Fruit fly (Drosophila melanogaster) whole organism, embryonic: ENCODE data around the gene FucTA.

Experiments used
- Abd-B ChIP-seq: fragments of 200-800 bp; sonication (Bioruptor generic); optimal IDR thresholded peaks from 2 replicates; lab custom pipeline; 2018; ENCODE audit warnings: missing biosample characterization, mild to moderate bottlenecking, missing genetic modification characterization, moderate library complexity
- CG10209 ChIP-seq: fragments of 200-800 bp; sonication (Bioruptor generic); optimal IDR thresholded peaks from 3 replicates; lab custom pipeline; 2017; ENCODE audit warnings: missing biosample characterization, mild to moderate bottlenecking, missing genetic modification characterization, missing genetic modification reagents
- CG10565 ChIP-seq: fragments of 200-800 bp; sonication (Bioruptor generic); optimal IDR thresholded peaks from 3 replicates; lab custom pipeline; 2016; ENCODE audit warnings: missing biosample characterization, mild to moderate bottlenecking, missing genetic modification characterization
- CG13894 ChIP-seq: fragments of 200-800 bp; sonication (Bioruptor generic); optimal IDR thresholded peaks from 3 replicates; lab custom pipeline; 2018; ENCODE audit warnings: missing biosample characterization, mild to moderate bottlenecking, missing genetic modification characterization, moderate library complexity
- CG14965 ChIP-seq: fragments of 200-800 bp; sonication (Bioruptor generic); optimal IDR thresholded peaks from 2 replicates; lab custom pipeline; 2016; ENCODE audit warnings: missing biosample characterization, missing genetic modification characterization, borderline replicate concordance
- CG16779 ChIP-seq: fragments of 200-800 bp; sonication (Bioruptor generic); IDR thresholded peaks from 2 replicates; pipeline ENCODE4 v1.3.6; 2022; ENCODE audit warnings: missing biosample characterization, missing genetic modification characterization
- CG34224 ChIP-seq: fragments of 200-800 bp; sonication (Bioruptor generic); IDR thresholded peaks from 3 replicates; pipeline ENCODE4 v1.3.6; 2022; ENCODE audit warnings: missing biosample characterization, missing genetic modification characterization; ENCODE audit not compliant: partially characterized antibody
- CG3995 ChIP-seq: fragments of 200-800 bp; sonication (Bioruptor generic); optimal IDR thresholded peaks from 3 replicates; lab custom pipeline; 2016; ENCODE audit warnings: missing biosample characterization, missing genetic modification characterization
- CG5245 ChIP-seq: fragments of 200-800 bp; sonication (Bioruptor generic); optimal IDR thresholded peaks from 3 replicates; lab custom pipeline; 2016; ENCODE audit warnings: missing biosample characterization, missing genetic modification characterization
- CG8089 ChIP-seq: fragments of 200-800 bp; sonication (Bioruptor generic); optimal IDR thresholded peaks from 3 replicates; lab custom pipeline; 2016; ENCODE audit warnings: missing biosample characterization, missing genetic modification characterization
- CG9797 ChIP-seq: fragments of 200-800 bp; sonication (Bioruptor generic); optimal IDR thresholded peaks from 3 replicates; lab custom pipeline; 2018; ENCODE audit warnings: missing biosample characterization, mild to moderate bottlenecking, missing genetic modification characterization
- Dad ChIP-seq: fragments of 200-800 bp; sonication (Bioruptor generic); optimal IDR thresholded peaks from 3 replicates; lab custom pipeline; 2016; ENCODE audit warnings: missing biosample characterization, missing genetic modification characterization
- Deaf1 ChIP-seq: fragments of 200-800 bp; optimal IDR thresholded peaks from 3 replicates; lab custom pipeline; 2019; ENCODE audit warnings: missing biosample characterization, mild to moderate bottlenecking, missing genetic modification characterization, moderate library complexity
- Fer3 ChIP-seq: fragments of 200-800 bp; sonication (Bioruptor generic); optimal IDR thresholded peaks from 2 replicates; lab custom pipeline; 2018; ENCODE audit warnings: missing biosample characterization, mild to moderate bottlenecking, missing genetic modification characterization, moderate library complexity
- Hr78 ChIP-seq, 2 experiments: fragments of 200-800 bp in 1 of 2; fragments of >200 bp in 1 of 2; sonication (Bioruptor generic) in 1 of 2; optimal IDR thresholded peaks; 2 replicates each; lab custom pipeline; 2017 to 2019; ENCODE audit warnings: missing biosample characterization in 2 of 2, missing genetic modification characterization in 2 of 2, mild to moderate bottlenecking in 1 of 2, moderate library complexity in 1 of 2
- Lim3 ChIP-seq: fragments of 200-800 bp; sonication (Bioruptor generic); IDR thresholded peaks from 2 replicates; pipeline ENCODE4 v1.3.6; 2022; ENCODE audit warnings: missing biosample characterization, missing genetic modification characterization
- MESR4 ChIP-seq: fragments of 200-800 bp; sonication (Bioruptor generic); optimal IDR thresholded peaks from 2 replicates; lab custom pipeline; 2018; ENCODE audit warnings: missing biosample characterization, mild to moderate bottlenecking, missing genetic modification characterization, moderate library complexity
- Mad ChIP-seq: fragments of 200-800 bp; sonication (Bioruptor generic); optimal IDR thresholded peaks from 2 replicates; lab custom pipeline; 2016; ENCODE audit warnings: missing biosample characterization, missing genetic modification characterization
- NC2α ChIP-seq: fragments of 200-800 bp; sonication (Bioruptor generic); optimal IDR thresholded peaks from 2 replicates; lab custom pipeline; 2016; ENCODE audit warnings: missing biosample characterization, missing genetic modification characterization
- Opbp ChIP-seq: fragments of 200-800 bp; sonication (Bioruptor generic); IDR thresholded peaks from 3 replicates; pipeline ENCODE4 v1.3.6; 2022; ENCODE audit warnings: missing biosample characterization, missing genetic modification characterization; ENCODE audit not compliant: partially characterized antibody
- Ptx1 ChIP-seq: fragments of 200-800 bp; sonication (Bioruptor generic); IDR thresholded peaks from 2 replicates; pipeline ENCODE4 v1.3.6; 2022; ENCODE audit warnings: missing biosample characterization, missing genetic modification characterization
- Scr ChIP-seq: fragments of 200-800 bp; sonication (Bioruptor generic); IDR thresholded peaks from 2 replicates; pipeline ENCODE4 v1.3.6; 2022; ENCODE audit warnings: missing biosample characterization, missing genetic modification characterization; ENCODE audit not compliant: partially characterized antibody
- TFAM ChIP-seq: fragments of 200-800 bp; sonication (Bioruptor generic); optimal IDR thresholded peaks from 2 replicates; lab custom pipeline; 2017; ENCODE audit warnings: missing biosample characterization, missing genetic modification characterization, inconsistent platforms
- amos ChIP-seq: fragments of 200-800 bp; sonication (Bioruptor generic); IDR thresholded peaks from 2 replicates; pipeline ENCODE4 v1.3.6; 2022; ENCODE audit warnings: missing biosample characterization, missing genetic modification characterization; ENCODE audit not compliant: partially characterized antibody
- ase ChIP-seq: fragments of 200-800 bp; sonication (Bioruptor generic); IDR thresholded peaks from 3 replicates; pipeline ENCODE4 v1.3.6; 2022; ENCODE audit warnings: missing biosample characterization, missing genetic modification characterization
- dati ChIP-seq: fragments of 200-800 bp; sonication (Bioruptor generic); IDR thresholded peaks from 2 replicates; pipeline ENCODE4 v1.3.6; 2022; ENCODE audit warnings: missing biosample characterization, missing genetic modification characterization
- dmrt11E ChIP-seq: fragments of 200-800 bp; sonication (Bioruptor generic); optimal IDR thresholded peaks from 3 replicates; lab custom pipeline; 2018; ENCODE audit warnings: missing biosample characterization, mild to moderate bottlenecking, missing genetic modification characterization, moderate library complexity
- en ChIP-seq: fragments of 200-800 bp; sonication (Bioruptor generic); optimal IDR thresholded peaks from 2 replicates; lab custom pipeline; 2016; ENCODE audit warnings: missing biosample characterization, missing genetic modification characterization
- grau ChIP-seq: fragments of 200-800 bp; optimal IDR thresholded peaks from 3 replicates; lab custom pipeline; 2019; ENCODE audit warnings: missing biosample characterization, mild to moderate bottlenecking, missing genetic modification characterization, moderate library complexity
- hb ChIP-seq: fragments of 200-800 bp; sonication (Bioruptor generic); IDR thresholded peaks from 3 replicates; pipeline ENCODE4 v1.3.6; 2022; ENCODE audit warnings: missing biosample characterization, missing genetic modification characterization; ENCODE audit not compliant: partially characterized antibody
- kah ChIP-seq: fragments of 200-800 bp; sonication (Bioruptor generic); optimal IDR thresholded peaks from 2 replicates; lab custom pipeline; 2018; ENCODE audit warnings: missing biosample characterization, mild to moderate bottlenecking, missing genetic modification characterization
- kni ChIP-seq: fragments of 200-800 bp; sonication (Bioruptor generic); optimal IDR thresholded peaks from 3 replicates; lab custom pipeline; 2017; ENCODE audit warnings: mild to moderate bottlenecking, missing biosample characterization, missing genetic modification reagents, missing genetic modification characterization
- lbe ChIP-seq: fragments of 200-800 bp; sonication (Bioruptor generic); optimal IDR thresholded peaks from 2 replicates; lab custom pipeline; 2016; ENCODE audit warnings: missing biosample characterization, mild to moderate bottlenecking, missing genetic modification characterization
- lola ChIP-seq, 3 experiments: fragments of >200 bp in 2 of 3; fragments of 200-800 bp in 1 of 3; sonication (Bioruptor generic) in 1 of 3; optimal IDR thresholded peaks; 2 replicates each; lab custom pipeline; 2017 to 2019; ENCODE audit warnings: missing biosample characterization in 3 of 3, missing genetic modification characterization in 3 of 3, mild to moderate bottlenecking in 1 of 3, moderate library complexity in 1 of 3
- pho ChIP-seq: fragments of 200-800 bp; sonication (Bioruptor generic); optimal IDR thresholded peaks from 2 replicates; lab custom pipeline; 2016; ENCODE audit warnings: missing biosample characterization, missing genetic modification characterization
- pita ChIP-seq: fragments of 200-800 bp; sonication (Bioruptor generic); optimal IDR thresholded peaks from 2 replicates; lab custom pipeline; 2017; ENCODE audit warnings: missing biosample characterization, mild to moderate bottlenecking, missing genetic modification characterization
- repo ChIP-seq: fragments of 200-800 bp; sonication (Bioruptor generic); optimal IDR thresholded peaks from 2 replicates; lab custom pipeline; 2016; ENCODE audit warnings: missing biosample characterization, missing genetic modification characterization
- run ChIP-seq: fragments of 200-800 bp; sonication (Bioruptor generic); optimal IDR thresholded peaks from 3 replicates; lab custom pipeline; 2018; ENCODE audit warnings: missing biosample characterization, mild to moderate bottlenecking, missing genetic modification characterization
- sens ChIP-seq: fragments of 200-800 bp; sonication (Bioruptor generic); peaks from one replicate; lab custom pipeline; 2016; ENCODE audit warnings: missing biosample characterization, missing genetic modification characterization
- sim ChIP-seq: fragments of 200-800 bp; sonication (Bioruptor generic); IDR thresholded peaks from 2 replicates; pipeline ENCODE4 v1.3.6; 2022; ENCODE audit warnings: missing biosample characterization, missing genetic modification characterization
- tin ChIP-seq: fragments of 200-800 bp; sonication (Bioruptor generic); optimal IDR thresholded peaks from 3 replicates; lab custom pipeline; 2016; ENCODE audit warnings: missing biosample characterization, missing genetic modification characterization
- trem ChIP-seq: fragments of 200-800 bp; optimal IDR thresholded peaks from 3 replicates; lab custom pipeline; 2019; ENCODE audit warnings: missing biosample characterization, mild to moderate bottlenecking, missing genetic modification characterization, moderate library complexity
- vvl ChIP-seq: fragments of 200-800 bp; sonication (Bioruptor generic); IDR thresholded peaks from 2 replicates; pipeline ENCODE4 v1.3.6; 2022; ENCODE audit warnings: missing biosample characterization, missing genetic modification characterization
- zf30C ChIP-seq: fragments of 200-800 bp; sonication (Bioruptor generic); optimal IDR thresholded peaks from 3 replicates; lab custom pipeline; 2018; ENCODE audit warnings: missing biosample characterization, mild to moderate bottlenecking, missing genetic modification characterization

Gene FucTA

DNA sequence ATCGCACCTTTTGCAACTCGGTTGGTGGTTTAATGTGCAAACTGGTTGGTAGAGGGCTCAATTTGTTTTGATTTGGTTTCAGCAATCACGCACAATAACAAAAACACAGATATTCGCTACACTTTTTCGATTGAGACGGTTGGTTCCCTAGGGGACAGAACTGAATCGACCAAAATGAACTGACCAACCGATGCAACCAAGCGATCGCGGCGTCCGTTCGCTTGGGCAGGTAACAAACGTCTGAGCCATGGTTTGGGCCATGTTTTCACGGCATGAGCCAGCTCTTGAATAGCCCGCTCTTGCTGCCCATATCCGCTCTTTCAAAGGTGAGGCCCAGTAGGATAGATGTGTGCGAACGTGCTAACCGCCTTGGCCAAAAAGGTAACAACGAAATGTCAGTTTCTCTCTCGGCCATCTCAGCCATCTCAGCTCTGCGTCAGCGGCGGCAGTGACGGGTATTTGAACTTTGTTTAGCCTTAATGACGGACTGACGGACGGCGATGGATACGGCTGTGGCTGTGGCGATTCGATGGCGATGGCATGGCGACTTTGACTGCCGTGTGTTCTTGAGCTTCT, 21.8 kb upstream of the FucTA start, which contains the start of gene CG16959 (continued):
- no peak for TF ChIP-seq kah (GFP tag; lab: Kevin White, UChicago)
- TF ChIP-seq dati (GFP tag; lab: Robert Waterston, UW), result no peak
- peak; percentile 30; the same call in 1 of the 3 replicates for TF ChIP-seq CG34224 (GFP tag; lab: Robert Waterston, UW)
- TF ChIP-seq Fer3, result no peak
- TF ChIP-seq pita, result no peak
- no peak for TF ChIP-seq CG10565 (GFP tag; lab: Kevin White, UChicago)
- peak; percentile 91 for TF ChIP-seq kni (GFP tag; lab: Kevin White, UChicago)
- TF ChIP-seq amos, result peak; percentile 30; the same call in 1 of the 2 replicates
- no peak for TF ChIP-seq MESR4 (GFP tag; lab: Kevin White, UChicago)
- TF ChIP-seq grau (tag; lab: Kevin White, UChicago), result no peak

DNA sequence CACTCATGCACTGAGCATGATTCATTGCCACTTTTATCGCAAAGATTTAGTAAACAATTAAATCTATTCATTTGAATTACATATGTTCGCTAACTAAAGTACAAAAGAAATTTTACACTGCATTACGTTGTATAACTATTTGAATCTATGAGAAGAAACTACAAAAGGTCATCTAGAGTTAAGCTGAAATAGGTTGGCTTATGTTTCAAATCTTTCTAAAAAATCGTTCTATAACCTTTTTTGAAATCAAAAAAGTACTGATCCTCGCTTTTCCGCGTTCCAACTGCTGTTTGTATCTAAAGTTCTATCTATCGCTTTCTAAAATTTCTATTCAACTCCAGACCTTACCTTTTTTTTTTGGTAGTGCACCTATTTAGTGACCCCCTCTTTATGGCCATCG, 21.2 kb upstream of the FucTA start:
- TF ChIP-seq lola (GFP tag; optimal IDR thresholded peaks at IDR 0.05; lab: Kevin White, UChicago), result peak in 1 of 3 experiments; percentile 24
- TF ChIP-seq dmrt11E (tag; lab: Kevin White, UChicago), result peak; percentile 2
- no peak for TF ChIP-seq lbe (GFP tag; lab: Kevin White, UChicago)
- TF ChIP-seq Hr78 (GFP tag; optimal IDR thresholded peaks at IDR 0.05; lab: Kevin White, UChicago), result peak in 1 of 2 experiments; percentile 0
- peak; percentile 82 for TF ChIP-seq sens (GFP tag; lab: Kevin White, UChicago)

DNA sequence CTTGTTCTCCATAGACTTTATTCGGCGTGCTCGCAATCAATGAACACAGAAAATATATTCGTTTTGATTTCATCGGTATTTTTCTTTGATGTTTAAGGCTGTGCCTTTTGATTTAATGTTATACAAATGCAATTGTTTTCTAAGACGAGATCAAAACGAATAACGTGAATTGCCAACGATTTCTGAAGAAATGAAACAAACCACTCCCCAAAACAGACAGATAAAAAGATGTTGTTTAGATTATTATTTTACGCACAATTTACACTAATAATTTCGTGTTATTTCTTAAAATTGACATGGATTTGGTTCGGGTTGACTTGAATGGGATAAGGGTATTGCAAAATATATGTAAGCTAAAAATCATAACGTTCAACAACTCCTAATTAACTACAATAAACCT, 15.7 kb upstream of the FucTA start, which contains the start of gene CG13457:
Gene CG13457, minus strand, starts transcription at position 101 of the 400 bp plus-strand sequence.
- TF ChIP-seq ase, result no peak
- TF ChIP-seq Scr (GFP tag; lab: Robert Waterston, UW), result no peak
- TF ChIP-seq Ptx1 (GFP tag; lab: Robert Waterston, UW), result no peak
- TF ChIP-seq Deaf1 (tag; lab: Kevin White, UChicago), result no peak
- no peak for TF ChIP-seq run (tag; lab: Kevin White, UChicago)
- TF ChIP-seq zf30C (GFP tag; lab: Kevin White, UChicago), result no peak
- no peak for TF ChIP-seq CG14965
- no peak for TF ChIP-seq CG5245 (GFP tag; lab: Kevin White, UChicago)
- TF ChIP-seq en, result no peak
- no peak for TF ChIP-seq CG3995
- TF ChIP-seq Lim3 (GFP tag; lab: Robert Waterston, UW), result no peak
- no peak for TF ChIP-seq CG13894 (tag; lab: Kevin White, UChicago)
- no peak for TF ChIP-seq trem (tag; lab: Kevin White, UChicago)
- TF ChIP-seq vvl, result no peak
- TF ChIP-seq Opbp (GFP tag; lab: Robert Waterston, UW), result no peak

DNA sequence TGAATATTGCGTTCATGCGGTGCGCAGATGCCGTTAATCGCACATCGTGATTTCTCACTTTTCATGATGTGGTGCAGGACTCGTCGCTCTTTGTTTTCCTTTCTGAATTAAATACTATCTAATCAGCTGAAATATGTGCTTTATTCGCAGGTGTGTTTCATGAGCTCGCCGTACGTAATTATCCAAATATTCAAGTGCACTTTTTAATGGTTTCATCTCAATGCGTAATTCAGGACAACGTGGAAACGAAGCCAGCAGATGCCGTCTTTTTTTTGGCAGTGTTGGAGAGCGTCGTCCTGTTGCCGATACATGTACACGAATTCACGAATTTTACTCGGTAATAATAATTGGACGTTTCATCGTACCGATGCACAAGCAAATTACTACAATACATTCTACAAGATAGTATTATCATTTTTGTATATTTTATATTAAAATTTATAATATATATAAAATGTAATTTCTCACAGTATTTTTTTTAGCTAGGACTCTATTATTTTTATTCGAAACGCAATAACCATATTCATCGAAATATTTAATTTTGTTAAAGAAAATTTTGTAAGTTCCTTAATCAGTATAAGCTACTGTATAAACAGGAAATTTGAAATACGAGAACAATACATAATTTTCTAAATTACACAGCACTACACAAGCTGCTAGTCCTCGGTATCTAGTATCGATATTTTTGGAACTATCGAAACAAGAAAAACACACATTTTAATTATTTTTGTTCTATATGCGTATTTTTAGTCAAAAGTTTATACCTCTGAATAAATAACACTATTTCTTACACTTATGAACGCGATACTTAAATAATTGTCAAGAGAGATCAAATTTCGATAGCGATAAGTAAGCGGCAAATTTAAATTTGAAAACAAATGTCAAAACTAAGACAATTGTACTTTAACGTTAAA, 10.0 kb upstream of the FucTA start, which contains the start of gene CG12316:
Gene CG12316, minus strand, starts transcription at position 276 of the 914 bp plus-strand sequence.
- TF ChIP-seq Mad (GFP tag; lab: Kevin White, UChicago) (peak; percentile 95), tin (GFP tag; lab: Kevin White, UChicago) (peak; percentile 91), CG10209 (GFP tag; lab: Kevin White, UChicago) (peak; percentile 90), NC2α (GFP tag; lab: Kevin White, UChicago) (peak; percentile 85), CG16779 (GFP tag; lab: Robert Waterston, UW) (peak; percentile 62; the same call in 1 of the 2 replicates), Abd-B (GFP tag; lab: Kevin White, UChicago) (peak; percentile 77), pho (GFP tag; lab: Kevin White, UChicago) (peak; percentile 92), hb (GFP tag; lab: Robert Waterston, UW) (no peak; the same call in 2 of the 3 replicates), CG9797 (GFP tag; lab: Kevin White, UChicago) (peak; percentile 50), CG8089 (GFP tag; lab: Kevin White, UChicago) (peak; percentile 87), Dad (GFP tag; lab: Kevin White, UChicago) (peak; percentile 93), TFAM (GFP tag; lab: Kevin White, UChicago) (peak; percentile 65), repo (peak; percentile 93), sim (GFP tag; lab: Robert Waterston, UW) (peak; percentile 85)
